Fruit fly (Drosophila melanogaster): ENCODE results near the gene CG17440.

The CG17440 gene

DNA sequence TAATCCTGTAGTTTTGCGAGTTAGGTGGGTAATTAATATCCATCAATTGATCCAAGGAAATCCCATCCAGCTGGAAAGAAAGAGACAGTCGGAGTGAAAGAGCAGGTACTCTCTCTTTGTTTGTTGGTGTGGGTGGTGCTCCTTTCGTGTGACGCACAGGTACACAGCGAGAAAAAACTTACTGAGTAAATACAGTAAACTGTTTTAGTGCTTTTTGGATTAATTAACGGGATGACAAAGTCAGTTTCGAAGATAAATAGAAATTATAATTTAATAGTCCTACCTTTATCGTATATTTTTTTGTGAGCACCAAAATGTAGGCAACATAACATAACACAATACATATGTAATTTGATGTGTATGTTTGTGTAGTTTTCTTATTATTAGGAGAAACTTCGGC, 21.7 kb downstream of the CG17440 start (continued):
- no peak for TF ChIP-seq luna (GFP tag; optimal IDR thresholded peaks at IDR 0.05)
- TF ChIP-seq CG6765 (GFP tag; optimal IDR thresholded peaks at IDR 0.05) = no peak
- peak; percentile 55 for TF ChIP-seq CG2712 (tag; optimal IDR thresholded peaks at IDR 0.05)
- TF ChIP-seq jigr1 (GFP tag; IDR thresholded peaks at IDR 0.05) = no peak
- TF ChIP-seq CG18262 (tag; optimal IDR thresholded peaks at IDR 0.05) = peak; percentile 28
- TF ChIP-seq lmd (GFP tag; IDR thresholded peaks at IDR 0.05) = peak; percentile 15; the same call in 1 of the 2 replicates
- TF ChIP-seq CG9215 (GFP tag; IDR thresholded peaks at IDR 0.05) = no peak
- peak; percentile 30 for TF ChIP-seq Hsf (GFP tag; optimal IDR thresholded peaks at IDR 0.05)
- no peak; the same call in 1 of the 2 replicates for TF ChIP-seq MBD-R2 (GFP tag; IDR thresholded peaks at IDR 0.05)
- no peak for TF ChIP-seq seq (GFP tag; IDR thresholded peaks at IDR 0.05)
- TF ChIP-seq CG16815 (GFP tag; optimal IDR thresholded peaks at IDR 0.05) = no peak
- peak; percentile 24 for TF ChIP-seq Chrac-16 (GFP tag; optimal IDR thresholded peaks at IDR 0.05)
- no peak for TF ChIP-seq gce (GFP tag; IDR thresholded peaks at IDR 0.05)
- no peak for TF ChIP-seq NfI (GFP tag; optimal IDR thresholded peaks at IDR 0.05)
- no peak for TF ChIP-seq Hey (tag; optimal IDR thresholded peaks at IDR 0.05)
- TF ChIP-seq zf30C (GFP tag; optimal IDR thresholded peaks at IDR 0.05) = peak; percentile 69
- TF ChIP-seq CG7556 (GFP tag; optimal IDR thresholded peaks at IDR 0.05) = peak; percentile 3
- no peak for TF ChIP-seq CHES-1-like (GFP tag; optimal IDR thresholded peaks at IDR 0.05)
- no peak for TF ChIP-seq Sox100B (GFP tag; optimal IDR thresholded peaks at IDR 0.05)
- no peak for TF ChIP-seq pfk (GFP tag; optimal IDR thresholded peaks at IDR 0.05)
- no peak for TF ChIP-seq ac (GFP tag; optimal IDR thresholded peaks at IDR 0.05)
- TF ChIP-seq amos (GFP tag; IDR thresholded peaks at IDR 0.05; ENCODE audit: partially characterized antibody) = no peak
- TF ChIP-seq CG17829 (tag; optimal IDR thresholded peaks at IDR 0.05) = peak; percentile 38
- no peak for TF ChIP-seq CG9932 (GFP tag; IDR thresholded peaks at IDR 0.05)
- no peak for TF ChIP-seq Jarid2 (GFP tag; optimal IDR thresholded peaks at IDR 0.05)
- TF ChIP-seq tio (GFP tag; optimal IDR thresholded peaks at IDR 0.05) = no peak
- TF ChIP-seq Hr39 (optimal IDR thresholded peaks at IDR 0.05) = no peak
- TF ChIP-seq CG17802 (tag; optimal IDR thresholded peaks at IDR 0.05) = no peak
- TF ChIP-seq CG16863 (GFP tag; optimal IDR thresholded peaks at IDR 0.05) = no peak
- TF ChIP-seq CG2889 (GFP tag; IDR thresholded peaks at IDR 0.05) = no peak
- no peak for TF ChIP-seq mam (GFP tag; optimal IDR thresholded peaks at IDR 0.05)
- no peak for TF ChIP-seq CG30403 (GFP tag; optimal IDR thresholded peaks at IDR 0.05)
- TF ChIP-seq CG10147 (GFP tag; optimal IDR thresholded peaks at IDR 0.05) = no peak
- TF ChIP-seq chif (GFP tag; optimal IDR thresholded peaks at IDR 0.05) = no peak
- no peak for TF ChIP-seq Camta (GFP tag; optimal IDR thresholded peaks at IDR 0.05)
- TF ChIP-seq ab (GFP tag; optimal IDR thresholded peaks at IDR 0.05) = no peak
- no peak for TF ChIP-seq Nf-YB (GFP tag; optimal IDR thresholded peaks at IDR 0.05)
- TF ChIP-seq CG3838 (GFP tag; optimal IDR thresholded peaks at IDR 0.05) = no peak
- no peak for TF ChIP-seq GATAe (GFP tag; conservative IDR thresholded peaks at IDR 0.05)
- peak; percentile 12; the same call in 1 of the 2 replicates for TF ChIP-seq esg (GFP tag; conservative IDR thresholded peaks at IDR 0.05)
- TF ChIP-seq gsb-n (tag; optimal IDR thresholded peaks at IDR 0.05) = peak; percentile 21
- TF ChIP-seq repo (GFP tag; optimal IDR thresholded peaks at IDR 0.05) = no peak
- no peak for TF ChIP-seq pho (GFP tag; optimal IDR thresholded peaks at IDR 0.05)
- TF ChIP-seq ewg (GFP tag; optimal IDR thresholded peaks at IDR 0.05) = no peak
- no peak for TF ChIP-seq CG1792 (GFP tag; optimal IDR thresholded peaks at IDR 0.05)
- no peak for TF ChIP-seq CG15269 (tag; optimal IDR thresholded peaks at IDR 0.05)
- TF ChIP-seq dmrt11E (tag; optimal IDR thresholded peaks at IDR 0.05) = peak; percentile 62
- TF ChIP-seq CG14710 (tag; optimal IDR thresholded peaks at IDR 0.05) = peak; percentile 7
- no peak for TF ChIP-seq CG11398 (GFP tag; optimal IDR thresholded peaks at IDR 0.05)
- TF ChIP-seq bowl (GFP tag; IDR thresholded peaks at IDR 0.05) = no peak
- no peak for TF ChIP-seq CG11723 (GFP tag; optimal IDR thresholded peaks at IDR 0.05)
- no peak for TF ChIP-seq CG2875 (GFP tag; optimal IDR thresholded peaks at IDR 0.05)
